Worm (Caenorhabditis elegans) whole organism, dauer: Measurements from ENCODE around the gene bcl-11.

Experiments
- unc-62 ChIP-seq: sonication (generic microtip); optimal IDR thresholded peaks from 2 replicates; lab custom pipeline; 2017; ENCODE audit warnings: missing biosample characterization, missing genetic modification reagents, missing genetic modification characterization

bcl-11 gene

ce11 chrV:6364806-6365205 lies 9.0 kb downstream of the bcl-11 start:
- TF ChIP-seq unc-62 (GFP tag; lab: Kevin White, UChicago), result no peak

ce11 chrV:6365597-6365996 lies 9.8 kb downstream of the bcl-11 start, which contains the start of gene cest-33:
TSS of gene cest-33 (minus strand) at chrV:6365671.
- no peak for TF ChIP-seq unc-62 (GFP tag; lab: Kevin White, UChicago)

ce11 chrV:6368494-6368893 lies 12.7 kb downstream of the bcl-11 start:
- TF ChIP-seq unc-62 (GFP tag; lab: Kevin White, UChicago), result no peak

- TF ChIP-seq unc-62 (GFP tag; lab: Kevin White, UChicago), result no peak
These were observed 19.0 kb downstream of the bcl-11 start, which contains the start of gene F13H6.5 for ce11 chrV:6374844-6375243. TSS of gene F13H6.5 (minus strand) at chrV:6374944.

- TF ChIP-seq unc-62 (GFP tag; lab: Kevin White, UChicago), result no peak
These were observed 30.0 kb downstream of the bcl-11 start for ce11 chrV:6385677-6386276.

ce11 chrV:6389634-6390033 lies 33.8 kb downstream of the bcl-11 start, which contains the start of gene F57F4.2:
TSS of gene F57F4.2 (minus strand) at chrV:6389734.
- no peak for TF ChIP-seq unc-62 (GFP tag; lab: Kevin White, UChicago)

- TF ChIP-seq unc-62 (GFP tag; lab: Kevin White, UChicago), result no peak
These were observed 34.3 kb downstream of the bcl-11 start, which contains the start of gene F57F4.1 for ce11 chrV:6390163-6390562. TSS of gene F57F4.1 (plus strand) at chrV:6390463.

ce11 chrV:6398922-6399321 lies 43.1 kb downstream of the bcl-11 start:
- no peak for TF ChIP-seq unc-62 (GFP tag; lab: Kevin White, UChicago)

- TF ChIP-seq unc-62 (GFP tag; lab: Kevin White, UChicago), result no peak
These were observed 44.0 kb downstream of the bcl-11 start, which contains the start of gene gfi-1 for ce11 chrV:6399831-6400230. TSS of gene gfi-1 (minus strand) at chrV:6399931.

ce11 chrV:6400528-6400927 lies 44.7 kb downstream of the bcl-11 start:
- no peak for TF ChIP-seq unc-62 (GFP tag; lab: Kevin White, UChicago)

ce11 chrV:6400950-6401551 lies 45.2 kb downstream of the bcl-11 start:
- TF ChIP-seq unc-62 (GFP tag; lab: Kevin White, UChicago), result no peak

- TF ChIP-seq unc-62 (GFP tag; lab: Kevin White, UChicago), result no peak
These were observed 51.8 kb downstream of the bcl-11 start for ce11 chrV:6407587-6407986.

ce11 chrV:6408733-6409227 lies 53.0 kb downstream of the bcl-11 start, which contains the start of gene bcf-1:
TSS of gene bcf-1 (minus strand) at chrV:6408783.
- TF ChIP-seq unc-62 (GFP tag; lab: Kevin White, UChicago), result no peak

ce11 chrV:6411161-6411560 lies 55.3 kb downstream of the bcl-11 start:
- TF ChIP-seq unc-62 (GFP tag; lab: Kevin White, UChicago), result no peak
